Fruit fly (Drosophila melanogaster): Measurements from ENCODE around the gene CG32669.

CG32669 gene

DNA sequence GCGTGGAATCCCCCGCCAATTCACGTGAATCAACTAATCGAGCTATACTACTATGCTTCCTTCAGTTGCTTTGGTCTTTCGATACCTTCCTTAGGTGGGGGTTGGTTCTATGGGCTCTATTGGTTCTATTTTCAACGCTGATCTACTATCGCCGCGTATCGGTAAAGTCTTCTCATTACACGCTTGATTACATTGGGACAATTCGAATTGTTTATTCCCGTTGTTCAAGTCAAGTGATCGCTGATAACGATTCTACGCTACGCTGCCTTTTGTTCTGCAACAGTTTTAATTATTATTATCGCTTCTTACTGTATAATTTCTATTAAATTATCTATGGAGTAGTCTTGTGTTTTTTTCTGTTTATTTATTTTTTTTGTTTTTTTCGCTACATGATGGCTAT lies 42.8 kb upstream of the CG32669 start:
- TF ChIP-seq Hr3 (GFP tag; optimal IDR thresholded peaks at IDR 0.05): no peak
- TF ChIP-seq sug (tag; optimal IDR thresholded peaks at IDR 0.05): peak; percentile 33
- TF ChIP-seq CG11247 (GFP tag; IDR thresholded peaks at IDR 0.05): no peak
- no peak for TF ChIP-seq run (tag; optimal IDR thresholded peaks at IDR 0.05)
- no peak for TF ChIP-seq CTCF (GFP tag; optimal IDR thresholded peaks at IDR 0.05)
- TF ChIP-seq mirr (GFP tag; optimal IDR thresholded peaks at IDR 0.05): peak; percentile 39
- peak; percentile 91 for TF ChIP-seq exex (tag; optimal IDR thresholded peaks at IDR 0.05)
- no peak for TF ChIP-seq toy (GFP tag; IDR thresholded peaks at IDR 0.05)
- no peak for TF ChIP-seq ERR (GFP tag; optimal IDR thresholded peaks at IDR 0.05)
- peak; percentile 15 for TF ChIP-seq cwo (GFP tag; optimal IDR thresholded peaks at IDR 0.05)
- TF ChIP-seq grn (GFP tag; optimal IDR thresholded peaks at IDR 0.05): peak; percentile 74
- TF ChIP-seq CG17361 (GFP tag; IDR thresholded peaks at IDR 0.05): no peak
- TF ChIP-seq Trl (optimal IDR thresholded peaks at IDR 0.05): no peak
- TF ChIP-seq Trl (GFP tag; optimal IDR thresholded peaks at IDR 0.05): no peak

DNA sequence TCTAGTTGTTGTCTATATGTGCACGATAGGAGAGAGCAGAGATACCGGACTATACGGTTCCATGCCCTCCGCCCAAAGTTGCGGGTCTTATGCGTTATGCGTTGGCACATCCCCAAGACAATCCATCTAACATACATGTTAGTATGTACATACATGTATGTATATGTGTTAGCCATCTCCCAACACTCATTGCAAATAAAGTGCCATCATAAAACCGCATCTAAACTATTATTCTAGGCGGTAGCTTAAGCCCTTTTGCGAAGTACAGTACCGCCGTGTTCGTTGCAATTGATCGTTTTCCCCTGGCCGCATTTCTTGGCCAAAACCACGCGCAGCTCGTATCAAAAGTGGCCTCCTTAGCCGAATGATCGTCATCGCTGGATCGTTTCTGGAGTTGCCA lies 41.5 kb upstream of the CG32669 start:
- peak; percentile 44 for TF ChIP-seq row (GFP tag; IDR thresholded peaks at IDR 0.05)
- peak; percentile 37 for TF ChIP-seq sens (GFP tag)
- TF ChIP-seq CG12155 (GFP tag; optimal IDR thresholded peaks at IDR 0.05): no peak
- no peak for TF ChIP-seq CG8290 (GFP tag; optimal IDR thresholded peaks at IDR 0.05)
- peak in 1 of 2 experiments; percentile 11 for TF ChIP-seq CG8290 (tag; optimal IDR thresholded peaks at IDR 0.05)
- no peak for TF ChIP-seq Dfd (GFP tag; optimal IDR thresholded peaks at IDR 0.05)
- peak; percentile 12 for TF ChIP-seq CG7786 (GFP tag; optimal IDR thresholded peaks at IDR 0.05)
- peak; percentile 94 for TF ChIP-seq CG10274 (GFP tag; optimal IDR thresholded peaks at IDR 0.05)

DNA sequence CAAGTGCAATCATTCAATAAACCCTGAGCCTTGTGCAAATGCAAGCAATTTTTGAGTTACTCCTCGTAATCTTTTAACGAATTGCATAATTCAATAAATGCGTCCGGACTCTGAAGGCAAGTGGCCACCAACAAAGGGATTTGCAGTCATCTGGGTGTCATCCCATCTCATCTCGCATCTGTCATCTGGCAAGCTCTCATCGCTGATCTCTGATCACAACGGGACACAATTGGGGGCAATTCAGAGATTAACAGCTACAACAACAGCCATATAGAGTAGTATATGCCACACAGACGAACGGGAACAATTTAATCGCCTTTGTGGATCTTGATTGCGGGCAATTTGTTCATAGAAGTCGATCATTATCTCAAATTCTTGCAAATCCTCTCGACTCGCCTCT lies 38.9 kb upstream of the CG32669 start:
- no peak for TF ChIP-seq CG2875 (GFP tag; optimal IDR thresholded peaks at IDR 0.05)
- no peak for TF ChIP-seq Opbp (GFP tag; IDR thresholded peaks at IDR 0.05; ENCODE audit: partially characterized antibody)
- TF ChIP-seq trh (GFP tag; optimal IDR thresholded peaks at IDR 0.05): no peak
- TF ChIP-seq CG10431 (GFP tag; optimal IDR thresholded peaks at IDR 0.05): no peak
- no peak for TF ChIP-seq CG18599 (GFP tag; optimal IDR thresholded peaks at IDR 0.05)
- TF ChIP-seq CG9437 (GFP tag; optimal IDR thresholded peaks at IDR 0.05): no peak
- no peak for TF ChIP-seq jumu (GFP tag; optimal IDR thresholded peaks at IDR 0.05)
- no peak for TF ChIP-seq CG4328 (GFP tag; optimal IDR thresholded peaks at IDR 0.05)
- no peak for TF ChIP-seq HmgD (GFP tag; optimal IDR thresholded peaks at IDR 0.05)
- no peak for TF ChIP-seq zen (tag; optimal IDR thresholded peaks at IDR 0.05)
- no peak for TF ChIP-seq H2.0 (GFP tag; IDR thresholded peaks at IDR 0.05)

DNA sequence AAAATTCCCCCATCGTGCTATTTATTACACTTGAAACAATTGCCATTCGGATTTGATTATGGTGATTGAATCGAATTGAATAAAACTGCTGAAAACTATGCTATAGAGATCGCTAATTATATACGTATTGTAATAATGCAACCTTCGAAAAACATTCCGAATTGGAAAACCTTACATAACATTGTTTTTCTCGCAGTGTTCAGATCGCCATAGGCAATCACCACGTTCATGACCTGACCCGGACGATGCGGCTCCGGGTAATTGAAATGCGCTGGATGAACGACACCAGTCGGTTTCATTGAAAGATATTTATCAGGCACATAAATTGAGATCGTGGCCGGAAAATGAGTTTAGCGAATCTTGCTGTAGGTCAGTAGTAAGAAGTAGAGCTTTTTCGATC lies 37.9 kb upstream of the CG32669 start:
- TF ChIP-seq Poxn (GFP tag; IDR thresholded peaks at IDR 0.05) (no peak), CG12391 (tag; optimal IDR thresholded peaks at IDR 0.05) (peak; percentile 26), grau (tag; optimal IDR thresholded peaks at IDR 0.05) (peak; percentile 7), Pdp1 (GFP tag; optimal IDR thresholded peaks at IDR 0.05) (peak in 1 of 2 experiments; percentile 41), CG8089 (GFP tag; optimal IDR thresholded peaks at IDR 0.05) (no peak), dmrt11E (tag; optimal IDR thresholded peaks at IDR 0.05) (peak; percentile 16), Ets65A (GFP tag) (peak; percentile 61), dmrt99B (tag; optimal IDR thresholded peaks at IDR 0.05) (peak; percentile 6), Sox102F (GFP tag; optimal IDR thresholded peaks at IDR 0.05) (peak; percentile 28), CG10209 (GFP tag; optimal IDR thresholded peaks at IDR 0.05) (peak; percentile 2), CG10979 (tag; optimal IDR thresholded peaks at IDR 0.05) (peak; percentile 16), nerfin-2 (GFP tag; IDR thresholded peaks at IDR 0.05; ENCODE audit: partially characterized antibody) (no peak), ara (GFP tag; IDR thresholded peaks at IDR 0.05) (0 out of 2 replicates have a peak, but pooled peaks have one; percentile 17), CG2712 (tag; optimal IDR thresholded peaks at IDR 0.05) (peak; percentile 14), CG17328 (GFP tag; IDR thresholded peaks at IDR 0.05) (0 out of 2 replicates have a peak, but pooled peaks have one; percentile 33), CG1603 (tag; optimal IDR thresholded peaks at IDR 0.05) (peak; percentile 41), ind (GFP tag; optimal IDR thresholded peaks at IDR 0.05) (peak; percentile 5), unpg (GFP tag; optimal IDR thresholded peaks at IDR 0.05) (peak; percentile 29)

All from whole organism, embryonic.